Worm (Caenorhabditis elegans) whole organism, mixed stage, embryonic: ENCODE results near the gene ensh-1.

ENCODE experiments used
- blmp-1 ChIP-seq: fragments of 150-350 bp; optimal IDR thresholded peaks from 2 replicates; lab custom pipeline; 2014; ENCODE audit warnings: missing biosample characterization, missing genetic modification characterization
- unc-120 ChIP-seq: sonication (generic microtip); optimal IDR thresholded peaks from 2 replicates; lab custom pipeline; 2017; ENCODE audit warnings: missing genetic modification characterization, missing compliant biosample characterization; ENCODE audit not compliant: poor library complexity, severe bottlenecking

ce11 chrX:8877162-8877561 lies 28.0 kb upstream of the ensh-1 start:
- TF ChIP-seq blmp-1 (tag; lab: Kevin White, UChicago) = no peak
- no peak for TF ChIP-seq unc-120 (tag; lab: Kevin White, UChicago)
